Worm (Caenorhabditis elegans): ENCODE measurements around the gene deg-1.
A peak's percentile ranks its signal among the peaks of the same experiment; 100 is the strongest.

The deg-1 gene

DNA sequence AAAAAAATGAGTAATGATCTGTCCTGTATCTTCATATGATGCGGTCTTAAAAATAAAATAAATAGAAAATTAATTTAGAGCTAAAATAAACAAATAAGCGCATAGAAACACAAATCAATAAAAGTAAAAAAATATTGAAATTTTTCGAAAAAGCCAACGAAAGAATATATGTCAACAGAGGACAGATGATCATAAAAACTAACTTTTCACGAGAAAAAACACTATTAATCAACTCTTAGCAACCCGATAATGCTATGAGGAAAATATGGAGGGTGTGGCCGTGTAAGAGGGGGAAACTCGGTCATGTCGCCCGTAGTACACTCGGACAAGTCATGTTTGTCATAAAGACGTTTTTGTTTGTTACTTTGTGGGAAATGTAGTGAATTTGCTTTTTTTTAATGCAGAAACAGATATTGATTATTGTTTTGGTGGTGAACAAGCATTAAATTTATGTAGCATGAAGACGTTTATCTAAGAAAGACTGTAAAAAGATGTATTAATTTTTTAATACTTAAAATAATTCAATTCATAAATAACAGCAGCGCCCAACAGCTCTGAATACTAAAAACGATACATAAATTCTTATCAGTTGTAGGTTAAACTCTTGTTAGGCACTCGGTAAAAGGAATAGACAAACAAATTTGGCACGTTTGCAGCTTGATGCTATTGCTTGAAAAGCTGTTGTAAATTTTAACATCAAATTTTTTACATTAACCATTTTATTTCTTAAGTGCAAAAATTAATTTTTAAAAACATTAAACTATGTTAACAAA, 45.6 kb downstream of the deg-1 start, which contains the start of gene adm-4 (continued):
- no peak for TF ChIP-seq lsy-2 (tag; optimal IDR thresholded peaks at IDR 0.05)
- no peak for TF ChIP-seq aly-2 (tag; optimal IDR thresholded peaks at IDR 0.05)
- TF ChIP-seq tra-1 (GFP tag; IDR thresholded peaks at IDR 0.05) = no peak
- TF ChIP-seq daf-8 (GFP tag; IDR thresholded peaks at IDR 0.05) = no peak

DNA sequence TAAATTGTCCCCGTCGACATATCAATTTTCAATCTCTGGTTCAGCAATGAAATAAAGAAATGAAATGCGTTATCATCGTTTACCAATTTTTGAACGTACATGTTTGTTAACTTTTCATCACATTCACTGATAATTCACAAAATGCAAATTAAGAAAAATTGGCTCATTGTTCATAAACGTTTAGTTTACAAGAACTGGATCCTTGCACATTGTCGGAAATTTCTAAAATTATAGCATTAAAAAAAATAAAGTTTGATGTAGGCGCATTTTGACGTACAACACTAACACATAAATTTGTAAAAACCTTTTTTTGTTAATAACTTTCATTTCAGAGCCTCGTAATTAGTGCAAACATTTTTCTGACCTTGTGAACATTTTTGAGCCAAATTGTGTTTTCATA, 46.8 kb downstream of the deg-1 start, which contains the start of gene gpx-7:
gpx-7 (minus strand) TSS at position 101 of the 400 bp plus-strand sequence.
- no peak for TF ChIP-seq Y105C5A.15 (GFP tag; IDR thresholded peaks at IDR 0.05)
- TF ChIP-seq php-3 (GFP tag; IDR thresholded peaks at IDR 0.05) = 0 out of 2 replicates have a peak, but pooled peaks have one; percentile 27
- TF ChIP-seq mep-1 (tag; optimal IDR thresholded peaks at IDR 0.05) = no peak
- TF ChIP-seq nhr-28 (tag; optimal IDR thresholded peaks at IDR 0.05) = peak; percentile 19
- TF ChIP-seq pqm-1 (tag; optimal IDR thresholded peaks at IDR 0.05) = peak; percentile 38
- TF ChIP-seq dve-1 (tag; optimal IDR thresholded peaks at IDR 0.05; ENCODE audit: insufficient read depth) = peak; percentile 28
- TF ChIP-seq zip-2 (tag; optimal IDR thresholded peaks at IDR 0.05) = no peak
- no peak for TF ChIP-seq nhr-237 (tag; optimal IDR thresholded peaks at IDR 0.05)
- no peak for TF ChIP-seq daf-16 (GFP tag; optimal IDR thresholded peaks at IDR 0.05)
- peak; percentile 50 for TF ChIP-seq daf-16 (tag; optimal IDR thresholded peaks at IDR 0.05)

DNA sequence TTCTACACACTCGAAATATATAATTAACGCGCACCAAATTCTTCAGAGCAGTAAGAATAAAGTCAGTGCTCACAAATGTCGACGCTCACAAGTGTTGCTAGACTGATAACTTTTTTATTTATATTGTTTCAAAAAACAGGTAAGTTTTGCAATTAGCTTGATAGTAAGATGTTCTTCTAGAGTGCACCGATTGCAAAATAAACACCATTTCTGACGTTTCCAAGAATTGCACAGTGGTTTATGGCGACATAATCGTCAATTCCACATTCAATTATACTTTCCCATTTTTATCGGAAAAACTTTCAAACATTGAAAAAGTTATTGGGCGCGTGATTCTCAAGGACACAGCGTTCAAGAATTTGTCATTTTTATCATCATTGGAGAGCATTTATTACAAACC, 47.5 kb downstream of the deg-1 start:
- TF ChIP-seq zip-2 (tag; optimal IDR thresholded peaks at IDR 0.05) (no peak), mxl-2 (GFP tag; conservative IDR thresholded peaks at IDR 0.05) (no peak), daf-8 (GFP tag; IDR thresholded peaks at IDR 0.05) (no peak), ceh-32 (tag; optimal IDR thresholded peaks at IDR 0.05; ENCODE audit: poor library complexity) (no peak), unc-62 (GFP tag; optimal IDR thresholded peaks at IDR 0.05 in 1 of 2) (peak in 1 of 2 experiments; percentile 59), unc-62 (tag; optimal IDR thresholded peaks at IDR 0.05) (no peak), madf-5 (GFP tag; IDR thresholded peaks at IDR 0.05) (no peak), F44E2.7 (GFP tag; IDR thresholded peaks at IDR 0.05) (no peak), lim-7 (GFP tag; IDR thresholded peaks at IDR 0.05) (no peak), hlh-11 (tag; optimal IDR thresholded peaks at IDR 0.05) (no peak), hlh-30 (tag; optimal IDR thresholded peaks at IDR 0.05; ENCODE audit: insufficient read depth) (no peak), daf-16 (GFP tag; optimal IDR thresholded peaks at IDR 0.05) (no peak), daf-16 (tag; optimal IDR thresholded peaks at IDR 0.05) (peak; percentile 57), php-3 (GFP tag; IDR thresholded peaks at IDR 0.05) (0 out of 2 replicates have a peak, but pooled peaks have one; percentile 13), lin-1 (GFP tag; IDR thresholded peaks at IDR 0.05) (no peak), nhr-76 (tag; optimal IDR thresholded peaks at IDR 0.05) (no peak), arid-1 (GFP tag; conservative IDR thresholded peaks at IDR 0.05) (no peak), dmd-6 (GFP tag; IDR thresholded peaks at IDR 0.05) (no peak), F37D6.2 (tag; optimal IDR thresholded peaks at IDR 0.05) (no peak), egl-27 (tag; optimal IDR thresholded peaks at IDR 0.05) (no peak), spr-1 (tag; optimal IDR thresholded peaks at IDR 0.05) (no peak), hmg-1.1 (GFP tag; IDR thresholded peaks at IDR 0.05) (no peak), dmd-8 (GFP tag; IDR thresholded peaks at IDR 0.05) (no peak), ZK546.5 (tag; optimal IDR thresholded peaks at IDR 0.05) (no peak), tra-1 (GFP tag; IDR thresholded peaks at IDR 0.05) (no peak), ztf-7 (tag; optimal IDR thresholded peaks at IDR 0.05) (no peak), nhr-6 (tag; optimal IDR thresholded peaks at IDR 0.05) (no peak)

DNA sequence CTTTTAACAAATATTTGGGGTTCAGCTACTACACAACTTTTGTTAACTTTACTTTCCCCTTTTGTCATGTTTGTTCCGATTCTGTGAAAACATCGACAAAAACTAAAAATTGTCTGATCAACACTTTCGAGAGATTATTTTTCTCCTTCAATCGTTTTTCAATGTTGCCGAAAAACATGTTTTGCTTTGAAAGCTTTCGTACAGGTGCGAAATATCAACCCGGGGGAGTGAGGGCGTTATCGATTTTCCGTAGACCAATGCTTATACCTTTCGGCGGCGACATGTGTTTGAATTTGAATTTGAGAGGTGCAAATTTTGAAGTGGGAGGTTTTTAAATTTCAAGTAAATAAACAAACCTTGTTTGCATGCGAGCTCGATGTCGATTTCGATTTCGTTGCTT, 55.5 kb downstream of the deg-1 start:
- peak; percentile 7 for TF ChIP-seq hlh-30 (tag; optimal IDR thresholded peaks at IDR 0.05; ENCODE audit: insufficient read depth)
- TF ChIP-seq daf-16 (GFP tag; optimal IDR thresholded peaks at IDR 0.05) = peak in 1 of 2 experiments; percentile 54
- TF ChIP-seq daf-16 (tag; optimal IDR thresholded peaks at IDR 0.05) = peak; percentile 89
- peak; percentile 65 for TF ChIP-seq ceh-28 (tag; optimal IDR thresholded peaks at IDR 0.05)
- no peak for TF ChIP-seq lin-13 (GFP tag; optimal IDR thresholded peaks at IDR 0.05)
- TF ChIP-seq ceh-20 (GFP tag; IDR thresholded peaks at IDR 0.05) = no peak
- TF ChIP-seq dmd-6 (GFP tag; IDR thresholded peaks at IDR 0.05) = no peak
